Worm (Caenorhabditis elegans) whole organism, early embryonic: ENCODE results near the gene srh-89.

Experiments used
- B0310.2 ChIP-seq: sonication (generic microtip); optimal IDR thresholded peaks from 2 replicates; lab custom pipeline; 2016; ENCODE audit warnings: mild to moderate bottlenecking, missing genetic modification characterization, missing compliant biosample characterization
- ama-1 ChIP-seq: fragments of 150-350 bp; optimal IDR thresholded peaks from 2 replicates; lab custom pipeline; 2014
- ceh-36 ChIP-seq: sonication (generic microtip); optimal IDR thresholded peaks from 2 replicates; lab custom pipeline; 2016; ENCODE audit warnings: missing genetic modification characterization, inconsistent platforms, missing compliant biosample characterization
- ets-7 ChIP-seq: sonication (generic microtip); optimal IDR thresholded peaks from 2 replicates; lab custom pipeline; 2016; ENCODE audit warnings: missing genotype, missing genetic modification characterization, missing compliant biosample characterization
- flt-1 ChIP-seq: fragments of 200-800 bp; sonication (Bioruptor generic); IDR thresholded peaks from 2 replicates; pipeline ENCODE4 v1.3.6; 2022; ENCODE audit warnings: missing genetic modification characterization, missing compliant biosample characterization
- hnd-1 ChIP-seq: sonication (generic microtip); optimal IDR thresholded peaks from 2 replicates; lab custom pipeline; 2016; ENCODE audit warnings: missing genetic modification characterization, missing compliant biosample characterization
- tbx-11 ChIP-seq: fragments of 200-800 bp; sonication (Bioruptor generic); IDR thresholded peaks from 2 replicates; pipeline ENCODE4 v1.3.6; 2022; ENCODE audit warnings: missing genetic modification characterization, missing compliant biosample characterization
- tbx-37 ChIP-seq: fragments of 200-800 bp; sonication (Bioruptor generic); conservative IDR thresholded peaks from 2 replicates; pipeline ENCODE4 v1.3.6; 2022; ENCODE audit warnings: missing genetic modification reagents, missing genetic modification characterization, missing compliant biosample characterization
- tra-4 ChIP-seq: sonication (generic microtip); optimal IDR thresholded peaks from 2 replicates; lab custom pipeline; 2017; ENCODE audit warnings: missing genetic modification characterization, missing compliant biosample characterization

DNA sequence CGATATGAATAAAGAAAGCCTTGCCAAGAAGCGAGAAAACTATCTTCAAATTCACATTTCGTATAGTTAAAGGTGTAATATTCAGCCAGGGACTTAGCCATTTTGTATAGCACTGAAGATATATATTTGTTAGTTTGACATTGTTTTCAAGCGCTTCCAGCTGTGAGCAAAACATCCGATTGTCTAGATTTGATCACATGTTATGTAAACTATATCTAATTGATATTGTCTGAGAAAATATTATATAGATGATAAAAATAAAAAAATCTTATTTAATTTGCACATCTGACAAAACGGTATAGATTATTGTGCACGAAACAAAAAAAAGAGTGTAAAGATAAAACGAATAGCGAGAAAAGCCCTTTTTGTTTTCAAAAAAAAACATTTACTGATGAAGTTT lies at the start of gene srh-89:
- no peak for TF ChIP-seq tbx-11 (GFP tag; lab: Robert Waterston, UW)
- TF ChIP-seq ama-1 (lab: Kevin White, UChicago), result no peak
- TF ChIP-seq tra-4, result no peak
- TF ChIP-seq tbx-37 (GFP tag; lab: Robert Waterston, UW), result no peak
- TF ChIP-seq hnd-1 (tag; lab: Kevin White, UChicago), result no peak
- no peak for TF ChIP-seq ets-7 (tag; lab: Kevin White, UChicago)
- TF ChIP-seq flt-1 (GFP tag; lab: Robert Waterston, UW), result no peak
- no peak for TF ChIP-seq ceh-36 (tag; lab: Kevin White, UChicago)
- TF ChIP-seq B0310.2 (tag; lab: Kevin White, UChicago), result no peak
